Fruit fly (Drosophila melanogaster): ENCODE results near the gene CG14610.

The CG14610 gene

DNA sequence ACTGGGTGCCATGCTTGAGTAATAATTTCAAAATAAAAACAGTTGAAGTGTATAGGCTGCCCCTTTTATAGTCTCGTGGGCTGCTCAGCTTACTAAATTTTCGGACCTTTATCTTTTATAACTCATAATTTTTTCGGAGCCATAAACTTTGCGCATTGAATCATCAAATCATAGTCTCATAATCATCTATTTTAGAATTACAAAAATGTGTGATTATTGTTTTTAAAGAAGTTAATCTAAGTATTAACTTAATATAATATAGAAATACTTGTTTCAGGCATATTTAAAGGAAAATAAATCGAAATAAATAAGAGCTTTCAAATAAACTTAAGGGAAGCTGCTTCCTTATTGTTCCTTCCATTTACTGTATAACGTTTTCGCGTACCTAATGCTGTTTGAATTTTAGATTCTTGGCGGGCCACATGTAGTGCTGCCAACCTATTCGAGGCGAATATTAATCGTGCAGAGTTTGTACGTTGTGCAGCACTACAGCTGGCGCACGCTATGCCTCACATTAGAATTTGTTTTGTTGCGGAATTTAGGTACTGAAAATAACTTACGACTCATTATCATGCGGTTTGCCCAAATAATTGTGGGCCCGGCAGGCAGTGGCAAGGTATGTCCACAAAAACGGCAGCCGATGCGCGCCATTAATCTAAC is at the start of gene CG14610, which contains the start of gene CG2656:
Gene CG14610, minus strand, starts transcription at position 51 of the 660 bp plus-strand sequence.
Gene CG2656, plus strand, starts transcription at position 480 of the 660 bp plus-strand sequence.
- TF ChIP-seq CG8478 (optimal IDR thresholded peaks at IDR 0.05) = no peak
- peak in 1 of 2 experiments; percentile 17 for TF ChIP-seq CTCF (optimal IDR thresholded peaks at IDR 0.05)

DNA sequence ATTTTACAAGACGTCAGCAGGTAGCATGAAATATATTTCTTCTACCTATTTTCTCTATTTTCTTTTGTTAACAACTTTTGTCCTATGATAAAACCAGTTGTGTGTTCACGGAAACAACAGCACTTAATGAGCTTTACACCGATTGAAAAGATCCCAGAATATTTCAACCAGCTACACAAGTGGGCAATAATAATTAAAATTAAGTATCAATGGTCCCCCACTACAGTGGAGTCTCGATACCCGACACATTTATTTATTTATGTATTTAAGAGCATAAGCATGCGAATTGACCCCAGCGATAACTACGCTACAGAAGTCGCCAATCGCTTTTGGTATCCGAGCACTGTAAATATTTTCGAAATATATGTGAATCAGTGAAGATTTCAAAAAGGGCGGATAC is 44.6 kb upstream of the CG14610 start:
- TF ChIP-seq CTCF (optimal IDR thresholded peaks at IDR 0.05) (no peak), CG8478 (optimal IDR thresholded peaks at IDR 0.05) (no peak)

DNA sequence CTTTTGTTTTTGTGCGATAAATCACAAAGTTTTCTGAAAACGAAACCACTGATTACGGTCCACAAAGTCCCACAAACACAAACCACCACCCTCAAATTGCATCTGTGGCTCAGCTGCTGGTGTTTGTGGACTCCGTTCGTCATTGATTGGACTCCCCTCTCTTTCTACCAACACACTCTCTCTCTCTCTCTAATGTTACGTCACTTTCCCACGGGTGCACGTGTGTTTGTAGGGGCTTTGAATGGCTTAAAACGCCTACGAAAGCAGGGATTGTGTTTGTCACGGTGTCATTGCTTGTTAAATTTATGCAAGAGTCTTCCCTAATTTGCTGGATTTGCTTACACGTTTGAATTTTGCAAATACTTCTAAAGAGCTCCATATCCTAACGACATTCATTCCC is 43.9 kb upstream of the CG14610 start:
- TF ChIP-seq CTCF (optimal IDR thresholded peaks at IDR 0.05) (no peak), CG8478 (optimal IDR thresholded peaks at IDR 0.05) (no peak)

DNA sequence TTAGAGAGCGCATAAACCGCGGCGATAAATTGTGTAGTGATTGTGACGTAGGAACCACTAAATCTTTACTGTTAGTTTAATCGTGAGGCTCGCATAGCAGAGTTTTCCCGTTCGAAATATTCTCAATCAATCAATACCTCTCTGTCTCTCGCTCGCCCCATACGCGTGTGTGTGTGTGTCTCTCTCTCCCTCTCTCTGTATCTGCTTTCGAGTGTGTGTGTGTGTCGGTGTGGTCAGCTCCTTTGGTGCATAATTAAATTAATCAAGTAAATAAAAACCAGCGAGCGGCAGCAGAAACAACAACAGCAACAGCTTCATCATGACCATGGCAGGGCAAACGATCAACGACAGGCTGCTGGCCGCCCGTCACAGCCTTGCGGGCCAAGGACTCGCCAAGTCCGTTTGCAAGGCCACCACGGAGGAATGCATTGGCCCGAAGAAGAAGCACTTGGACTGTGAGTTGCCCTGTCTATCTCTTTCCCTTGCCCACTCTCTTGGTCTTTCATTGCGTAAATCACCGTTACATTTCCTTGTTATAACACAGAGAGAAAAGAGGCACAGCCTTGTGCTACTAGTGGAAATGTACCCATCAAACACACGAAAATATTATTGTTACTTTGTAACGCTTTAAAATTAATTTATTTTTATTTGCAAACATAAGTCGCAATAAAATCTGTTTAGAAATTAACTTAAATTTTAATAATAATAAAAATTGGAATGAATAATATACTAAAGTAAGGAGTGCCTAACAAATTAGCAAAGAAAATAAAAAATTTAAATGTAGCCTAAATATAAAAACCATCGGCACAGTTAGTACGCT is 43.2 kb upstream of the CG14610 start:
- no peak for TF ChIP-seq CG8478 (optimal IDR thresholded peaks at IDR 0.05)
- peak in 1 of 2 experiments; percentile 1 for TF ChIP-seq CTCF (optimal IDR thresholded peaks at IDR 0.05)

DNA sequence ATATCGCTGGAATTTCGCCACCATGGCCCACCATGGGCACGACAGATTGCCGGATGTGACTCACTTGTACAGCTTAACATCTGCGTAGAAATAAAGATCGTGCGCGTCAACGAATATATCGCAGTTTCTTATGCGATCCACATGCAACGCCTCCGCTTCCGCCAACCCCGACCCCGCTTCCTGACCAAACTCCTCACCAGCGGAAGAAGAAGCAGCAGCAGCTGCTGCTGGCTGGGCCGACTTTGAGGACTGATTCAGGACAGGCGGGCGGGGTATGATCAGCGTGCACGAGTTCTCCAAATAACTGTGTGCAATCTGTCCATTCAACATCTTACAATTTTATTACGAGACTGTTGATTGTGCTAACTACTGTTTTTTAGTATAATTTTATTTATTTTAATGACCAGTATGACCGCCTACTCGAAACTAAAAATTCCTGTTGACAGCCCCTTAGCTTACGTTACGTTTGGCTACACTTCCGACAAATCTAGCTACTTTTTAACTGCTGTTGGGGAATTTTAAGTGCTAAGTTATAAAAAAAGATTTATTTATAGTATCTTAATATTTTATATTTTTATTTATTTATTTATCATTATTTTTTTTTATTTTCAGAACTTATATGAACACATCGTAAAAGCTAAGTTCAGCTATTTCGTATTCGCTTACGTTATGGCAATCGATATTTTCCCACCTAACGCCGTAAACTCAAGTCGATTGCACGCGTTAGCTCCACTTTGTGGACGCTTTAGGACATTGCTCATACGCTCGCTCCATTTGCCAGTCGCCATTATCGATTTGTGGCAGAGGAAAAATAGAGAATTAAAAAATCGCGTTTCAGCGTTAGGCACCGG is 42.4 kb upstream of the CG14610 start, which contains the start of the genes CG10055 and lap:
Gene CG10055, minus strand, starts transcription at position 432 of the 851 bp plus-strand sequence.
Gene lap, plus strand, starts transcription at position 753 of the 851 bp plus-strand sequence.
- TF ChIP-seq CTCF (optimal IDR thresholded peaks at IDR 0.05) = no peak
- no peak for TF ChIP-seq CG8478 (optimal IDR thresholded peaks at IDR 0.05)

DNA sequence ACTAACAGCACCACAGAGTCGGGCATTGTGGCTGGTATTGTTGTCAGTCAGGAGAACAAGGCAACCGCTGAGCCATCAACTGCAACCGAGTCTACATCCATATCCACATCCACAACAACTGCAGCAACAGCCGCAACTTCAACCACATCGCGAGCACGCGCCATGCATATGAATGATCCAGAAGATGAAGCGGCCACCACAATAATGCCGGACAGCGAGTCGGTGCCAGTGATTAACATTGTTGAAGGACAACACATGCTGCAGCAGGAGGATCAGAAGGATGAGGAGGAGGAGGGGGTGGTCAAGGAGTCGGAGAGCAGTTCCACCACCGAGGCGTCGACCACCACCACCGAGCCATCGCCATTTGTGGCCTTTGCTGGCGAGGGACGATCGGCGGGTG is 30.7 kb upstream of the CG14610 start:
- no peak for TF ChIP-seq CG8478 (optimal IDR thresholded peaks at IDR 0.05)
- no peak for TF ChIP-seq CTCF (optimal IDR thresholded peaks at IDR 0.05)

DNA sequence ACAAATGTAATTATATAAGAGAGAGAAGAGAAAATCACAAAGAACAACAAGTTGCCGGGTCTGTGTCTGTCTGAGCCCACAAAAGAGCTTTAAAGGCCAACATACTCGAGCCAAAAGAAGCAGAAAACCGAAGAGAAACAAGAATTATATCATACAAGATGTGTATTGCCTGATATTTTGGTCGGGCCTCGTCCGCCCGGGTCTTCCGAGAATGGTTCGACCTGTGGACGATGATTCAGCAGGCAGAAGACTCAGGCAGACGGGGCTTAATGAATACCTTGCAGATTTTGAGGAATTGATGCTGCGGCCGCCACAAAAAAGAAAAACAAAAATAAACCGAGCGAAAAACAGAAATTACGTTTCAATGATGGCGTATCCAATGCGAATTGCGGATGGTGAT is 28.9 kb upstream of the CG14610 start:
- TF ChIP-seq CTCF (optimal IDR thresholded peaks at IDR 0.05) (no peak), CG8478 (optimal IDR thresholded peaks at IDR 0.05) (no peak)

DNA sequence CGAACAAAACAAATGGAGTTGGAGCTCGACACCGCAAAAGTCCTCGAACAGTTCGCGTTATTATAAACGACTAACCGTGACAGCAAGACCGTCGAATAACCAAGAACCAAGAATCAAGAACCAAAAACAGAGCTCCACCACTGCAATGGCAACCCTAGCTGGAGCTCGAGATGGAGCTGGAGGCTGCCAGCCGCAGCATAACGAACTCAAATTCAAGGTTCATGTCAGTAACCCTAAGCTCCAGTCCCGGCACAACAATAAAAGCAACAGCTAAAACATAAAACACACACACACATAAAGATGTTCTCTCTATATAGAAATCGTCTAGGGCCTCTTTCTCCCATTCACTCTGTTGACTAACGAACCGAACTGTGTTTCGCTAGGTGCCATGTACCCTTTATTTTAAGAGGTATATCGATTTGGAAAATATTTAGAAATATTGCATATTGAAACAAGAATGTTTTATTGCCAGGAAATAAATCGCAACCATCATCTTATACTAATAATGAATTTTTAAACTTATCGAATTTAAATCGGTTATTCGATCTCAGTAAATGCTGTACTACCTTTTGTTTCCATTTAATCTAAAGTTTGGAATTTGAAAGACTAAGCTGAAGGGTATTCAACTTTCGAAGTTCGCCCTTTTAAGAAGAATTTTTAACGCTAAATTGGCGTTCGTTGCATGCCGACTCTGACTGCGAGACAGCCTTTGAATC is 27.4 kb upstream of the CG14610 start:
- no peak for TF ChIP-seq CTCF (optimal IDR thresholded peaks at IDR 0.05)
- no peak for TF ChIP-seq CG8478 (optimal IDR thresholded peaks at IDR 0.05)

DNA sequence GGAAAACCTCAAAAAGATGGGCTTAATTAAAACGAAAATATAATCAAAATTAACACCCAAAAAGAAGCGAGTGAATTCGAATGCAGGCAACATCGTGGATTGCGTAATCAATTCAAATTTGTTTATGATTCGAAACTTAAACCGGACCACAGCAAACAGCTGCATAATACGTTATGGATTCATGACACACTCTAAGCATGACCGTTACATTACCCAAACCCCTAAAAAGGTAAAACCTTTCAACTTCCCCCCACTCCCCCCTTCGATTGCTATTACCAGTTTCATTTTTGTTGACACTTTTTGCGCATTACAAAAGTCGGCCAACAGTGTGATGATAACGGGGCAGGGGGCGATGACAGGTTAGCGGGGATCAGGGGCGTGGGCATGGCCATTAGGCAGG is 25.8 kb upstream of the CG14610 start:
- TF ChIP-seq CG8478 (optimal IDR thresholded peaks at IDR 0.05) (no peak), CTCF (optimal IDR thresholded peaks at IDR 0.05) (no peak)

DNA sequence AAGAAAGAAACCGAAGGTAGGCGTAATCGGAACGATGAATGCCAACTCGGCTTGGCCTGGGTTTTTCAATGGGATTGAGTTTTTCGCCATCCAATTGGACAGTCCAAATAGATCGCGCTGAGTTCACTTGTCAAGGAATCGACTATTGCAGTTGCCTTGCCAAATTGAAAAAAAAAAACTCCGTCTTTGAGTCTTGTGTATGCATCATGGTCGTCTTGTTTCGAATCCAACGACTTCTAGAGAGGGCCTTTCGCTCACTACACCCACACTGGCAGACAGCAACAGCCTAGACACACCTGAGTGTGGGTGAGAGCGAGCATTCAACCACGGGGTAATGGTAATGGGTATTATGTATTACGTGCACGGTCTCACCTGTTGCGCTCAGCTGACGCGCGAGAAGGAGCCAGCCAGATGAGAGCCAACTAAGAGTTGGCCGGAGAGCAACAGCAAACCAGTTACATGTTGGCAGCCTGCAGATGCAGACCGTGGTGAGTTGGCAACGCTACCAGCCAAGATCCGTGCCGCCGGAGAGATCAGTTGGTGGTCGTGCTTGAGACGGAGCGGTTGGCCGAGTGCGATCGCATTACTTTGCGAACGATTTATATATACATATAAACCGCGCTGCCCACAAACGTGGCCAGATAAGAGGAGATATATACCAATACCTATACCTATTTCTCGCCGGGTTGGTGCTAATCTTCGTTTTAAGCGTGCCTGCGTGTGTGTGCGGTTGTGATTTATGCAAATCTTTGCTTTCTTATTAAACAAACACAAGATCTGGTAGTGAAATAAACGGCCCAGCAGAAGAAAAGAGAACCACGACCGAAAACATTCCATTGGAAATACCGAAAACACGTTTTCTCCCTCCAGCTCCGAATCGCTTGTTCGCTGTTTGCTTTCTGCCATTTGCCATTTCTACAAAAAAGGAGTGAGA is 18.5 kb upstream of the CG14610 start, which contains the start of gene sas:
Gene sas, plus strand, starts transcription at position 453 of the 934 bp plus-strand sequence.
- TF ChIP-seq CG8478 (optimal IDR thresholded peaks at IDR 0.05) (no peak), CTCF (optimal IDR thresholded peaks at IDR 0.05) (no peak)

DNA sequence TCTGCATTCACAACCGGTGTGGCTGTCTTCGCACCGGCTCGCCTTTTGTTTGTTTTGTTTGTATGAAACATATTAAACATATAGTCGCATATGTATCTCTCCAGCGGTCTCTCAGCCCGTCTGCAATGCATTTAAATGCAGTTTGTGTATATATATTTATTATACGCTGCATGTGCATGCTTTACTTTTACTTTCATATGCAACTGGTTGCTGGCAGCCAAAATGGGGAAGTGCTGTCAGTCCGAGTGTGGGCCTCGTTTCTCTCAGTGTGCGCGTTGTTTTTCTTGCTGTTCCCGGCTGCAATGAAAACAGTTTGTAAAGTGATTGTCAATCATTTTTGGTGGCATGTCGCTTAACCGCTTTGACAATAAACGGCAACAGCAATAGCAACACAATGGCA is 15.5 kb upstream of the CG14610 start:
- no peak for TF ChIP-seq CG8478 (optimal IDR thresholded peaks at IDR 0.05)
- no peak for TF ChIP-seq CTCF (optimal IDR thresholded peaks at IDR 0.05)

DNA sequence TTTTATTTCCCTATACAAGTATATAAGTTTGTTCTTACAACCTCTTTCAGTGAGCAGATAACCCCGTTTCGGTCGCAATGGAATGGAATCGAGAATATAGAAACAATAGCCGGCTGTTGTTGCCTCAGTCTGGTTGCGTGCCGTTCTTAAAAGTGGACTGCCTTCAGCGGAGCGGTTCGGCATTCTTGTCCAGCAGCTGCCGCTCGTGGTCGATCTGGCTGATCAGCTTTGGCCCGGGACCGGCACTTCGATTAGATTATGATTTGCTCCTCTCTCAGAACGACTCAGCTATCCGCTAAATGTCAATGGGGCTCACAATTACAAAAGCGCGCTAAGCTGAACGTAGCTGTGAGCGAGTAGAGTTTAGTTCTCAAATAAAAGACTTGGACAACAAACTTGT is 13.0 kb upstream of the CG14610 start:
- TF ChIP-seq CG8478 (optimal IDR thresholded peaks at IDR 0.05) (no peak), CTCF (optimal IDR thresholded peaks at IDR 0.05) (no peak)
